Worm (Caenorhabditis elegans): Measurements from ENCODE around the gene nas-1.

DNA sequence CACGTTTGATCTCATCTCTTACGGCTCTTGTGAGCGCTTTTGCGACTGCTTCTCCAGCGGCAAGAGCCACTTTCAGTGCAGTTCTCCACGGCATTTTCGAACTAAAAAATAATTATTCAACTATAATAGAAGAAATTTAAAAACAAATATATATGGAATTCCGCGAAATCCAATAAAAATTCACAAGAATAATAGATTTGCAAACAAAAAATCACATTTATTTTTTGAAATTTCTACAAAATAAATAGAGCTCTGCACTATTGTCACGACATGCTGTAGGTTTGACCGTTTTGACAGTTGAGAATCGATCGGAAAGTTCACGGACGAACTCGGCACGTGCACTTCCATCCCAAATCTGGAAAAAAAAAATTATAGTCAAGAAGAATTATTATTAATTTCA, 30.0 kb downstream of the nas-1 start, which contains the start of gene F45G2.8:
- TF ChIP-seq him-1 (tag; optimal IDR thresholded peaks at IDR 0.05) (no peak), W03F9.2 (tag; optimal IDR thresholded peaks at IDR 0.05) (no peak)

All from whole organism, L4/young adult.